Worm (Caenorhabditis elegans) whole organism, L3 larva: ENCODE data around the gene prp-39.

Experiments
- elt-3 ChIP-seq, 3 experiments: fragments of 150-350 bp in 1 of 3; sonication (generic microtip) in 2 of 3; optimal IDR thresholded peaks; 2 replicates in 2 of 3; 4 replicates in 1 of 3; lab custom pipeline; 2014 to 2017; ENCODE audit warnings: missing biosample characterization in 3 of 3, missing genetic modification characterization in 3 of 3
- jun-1 ChIP-seq: fragments of 150-350 bp; optimal IDR thresholded peaks from 2 replicates; lab custom pipeline; 2014; ENCODE audit warnings: missing biosample characterization, missing genetic modification reagents, missing genetic modification characterization

DNA sequence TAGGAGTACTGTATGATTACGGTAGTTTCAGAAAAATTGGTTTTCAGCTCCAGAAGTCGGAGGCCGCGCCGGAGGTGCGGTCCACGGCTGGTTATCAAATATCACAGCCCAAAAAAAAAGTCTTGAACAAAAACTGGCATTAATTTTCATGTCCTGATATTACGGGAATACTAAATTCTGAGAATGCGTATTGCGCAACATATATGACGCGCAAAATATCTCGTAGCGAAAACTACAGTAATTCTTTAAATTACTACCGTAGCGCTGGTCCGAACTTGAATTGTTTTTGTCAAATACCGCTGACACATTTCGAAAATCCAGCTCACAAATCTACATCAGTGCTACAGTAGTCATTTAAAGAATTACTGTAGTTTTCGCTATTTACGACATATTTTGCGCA is 13.5 kb downstream of the prp-39 start:
- no peak for TF ChIP-seq elt-3 (tag; optimal IDR thresholded peaks at IDR 0.05; lab: Kevin White, UChicago)
- no peak for TF ChIP-seq jun-1 (tag; lab: Kevin White, UChicago)
